Fruit fly (Drosophila melanogaster) Kc167 (cell line): ENCODE results near the gene LManVI.

Experiments used
- Myc ChIP-seq: fragments of >200 bp; optimal IDR thresholded peaks from 2 replicates; lab custom pipeline; 2017; ENCODE audit warnings: missing external identifiers
- h ChIP-seq: fragments of >200 bp; optimal IDR thresholded peaks from 3 replicates; lab custom pipeline; 2018; ENCODE audit warnings: missing external identifiers
- insv ChIP-seq: fragments of >200 bp; optimal IDR thresholded peaks from 3 replicates; lab custom pipeline; 2018; ENCODE audit warnings: missing external identifiers
- psq ChIP-seq: fragments of >200 bp; optimal IDR thresholded peaks from 2 replicates; lab custom pipeline; 2017; ENCODE audit warnings: missing external identifiers

DNA sequence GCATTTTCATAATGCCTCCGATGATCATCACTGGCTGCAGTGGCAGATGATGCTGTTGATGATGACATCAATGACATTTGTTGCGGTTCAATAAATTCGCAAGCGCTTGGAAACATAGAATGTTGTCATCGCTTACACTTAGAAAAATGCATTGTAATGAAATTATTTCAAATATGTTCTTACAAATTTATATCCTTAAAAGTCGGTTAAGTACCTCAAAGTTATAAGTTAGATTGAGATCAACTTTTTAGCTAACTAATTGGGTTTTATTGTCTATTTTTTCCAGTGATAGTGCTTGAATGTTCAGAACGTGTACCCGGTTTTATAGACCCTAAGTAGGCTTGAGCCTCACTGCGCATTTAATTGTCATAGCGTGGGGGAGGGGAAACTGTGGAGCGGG lies 18.2 kb downstream of the LManVI start:
- TF ChIP-seq Myc (lab: Kevin White, UChicago) (no peak), h (lab: Kevin White, UChicago) (no peak), insv (no peak), psq (lab: Kevin White, UChicago) (no peak)
